Worm (Caenorhabditis elegans) whole organism, midembryonic: ENCODE results near the gene H11E01.2.
A peak's percentile ranks its signal among the peaks of the same experiment; 100 is the strongest.

Experiments used
- T22C8.4 ChIP-seq: fragments of 200-800 bp; sonication (Bioruptor generic); IDR thresholded peaks from 2 replicates; pipeline ENCODE4 v1.3.6; 2022; ENCODE audit warnings: missing genetic modification characterization, missing compliant biosample characterization
- cog-1 ChIP-seq: sonication (generic microtip); optimal IDR thresholded peaks from 2 replicates; lab custom pipeline; 2016; ENCODE audit warnings: missing genetic modification characterization, missing compliant biosample characterization
- flt-1 ChIP-seq: fragments of 200-800 bp; sonication (Bioruptor generic); IDR thresholded peaks from 2 replicates; pipeline ENCODE4 v1.3.6; 2022; ENCODE audit warnings: missing genetic modification characterization, missing compliant biosample characterization
- klf-2 ChIP-seq: fragments of 200-800 bp; sonication (Bioruptor generic); conservative IDR thresholded peaks from 2 replicates; pipeline ENCODE4 v1.3.6; 2022; ENCODE audit warnings: missing genetic modification reagents, missing genetic modification characterization, missing compliant biosample characterization
- med-1 ChIP-seq: sonication (generic microtip); optimal IDR thresholded peaks from 2 replicates; lab custom pipeline; 2017; ENCODE audit warnings: missing genetic modification characterization, mild to moderate bottlenecking, missing compliant biosample characterization, antibody characterized with exemption, missing genetic modification reagents; ENCODE audit not compliant: insufficient read depth
- ref-1 ChIP-seq: fragments of 200-800 bp; sonication (Bioruptor generic); conservative IDR thresholded peaks from 2 replicates; pipeline ENCODE4 v1.3.6; 2022; ENCODE audit warnings: missing genetic modification reagents, missing genetic modification characterization, missing compliant biosample characterization
- tab-1 ChIP-seq: fragments of 200-800 bp; sonication (Bioruptor generic); IDR thresholded peaks from 2 replicates; pipeline ENCODE4 v1.3.6; 2022; ENCODE audit warnings: missing genetic modification characterization, missing compliant biosample characterization
- ztf-23 ChIP-seq: fragments of 200-800 bp; sonication (Bioruptor generic); IDR thresholded peaks from 2 replicates; pipeline ENCODE4 v1.3.6; 2022; ENCODE audit warnings: missing genetic modification reagents, missing genetic modification characterization, missing compliant biosample characterization
- ztf-29 ChIP-seq: fragments of 200-800 bp; sonication (Bioruptor generic); IDR thresholded peaks from 2 replicates; pipeline ENCODE4 v1.3.6; 2022; ENCODE audit warnings: missing genetic modification reagents, missing genetic modification characterization, missing compliant biosample characterization

H11E01.2 gene

ce11 chrX:1599294-1599693, 21.6 kb upstream of the H11E01.2 start:
- TF ChIP-seq ztf-29 (GFP tag; lab: Robert Waterston, UW) (no peak), flt-1 (GFP tag; lab: Robert Waterston, UW) (no peak), klf-2 (no peak), T22C8.4 (GFP tag; lab: Robert Waterston, UW) (no peak)

ce11 chrX:1601563-1601962, 19.3 kb upstream of the H11E01.2 start:
- no peak for TF ChIP-seq med-1 (GFP tag; lab: Kevin White, UChicago)
- TF ChIP-seq flt-1 (GFP tag; lab: Robert Waterston, UW) = no peak
- no peak for TF ChIP-seq klf-2
- TF ChIP-seq ref-1 (GFP tag; lab: Robert Waterston, UW) = no peak
- TF ChIP-seq tab-1 = no peak
- TF ChIP-seq ztf-29 (GFP tag; lab: Robert Waterston, UW) = no peak
- no peak for TF ChIP-seq ztf-23 (GFP tag; lab: Robert Waterston, UW)
- TF ChIP-seq T22C8.4 (GFP tag; lab: Robert Waterston, UW) = no peak
- TF ChIP-seq cog-1 (tag; lab: Kevin White, UChicago) = no peak

ce11 chrX:1602548-1602947, 18.3 kb upstream of the H11E01.2 start:
- TF ChIP-seq klf-2 (no peak), ref-1 (GFP tag; lab: Robert Waterston, UW) (no peak), med-1 (GFP tag; lab: Kevin White, UChicago) (no peak), ztf-29 (GFP tag; lab: Robert Waterston, UW) (no peak), ztf-23 (GFP tag; lab: Robert Waterston, UW) (no peak), T22C8.4 (GFP tag; lab: Robert Waterston, UW) (no peak), flt-1 (GFP tag; lab: Robert Waterston, UW) (no peak), tab-1 (no peak), cog-1 (tag; lab: Kevin White, UChicago) (no peak)

ce11 chrX:1603027-1603426, 17.8 kb upstream of the H11E01.2 start:
- TF ChIP-seq cog-1 (tag; lab: Kevin White, UChicago) (no peak), med-1 (GFP tag; lab: Kevin White, UChicago) (no peak), T22C8.4 (GFP tag; lab: Robert Waterston, UW) (no peak), ref-1 (GFP tag; lab: Robert Waterston, UW) (no peak), klf-2 (no peak), ztf-29 (GFP tag; lab: Robert Waterston, UW) (no peak), flt-1 (GFP tag; lab: Robert Waterston, UW) (no peak), tab-1 (no peak), ztf-23 (GFP tag; lab: Robert Waterston, UW) (no peak)

ce11 chrX:1603709-1604108, 17.1 kb upstream of the H11E01.2 start:
- TF ChIP-seq ztf-29 (GFP tag; lab: Robert Waterston, UW) = no peak

- TF ChIP-seq med-1 (GFP tag; lab: Kevin White, UChicago) = no peak
- TF ChIP-seq flt-1 (GFP tag; lab: Robert Waterston, UW) = no peak
- no peak for TF ChIP-seq klf-2
- TF ChIP-seq ztf-23 (GFP tag; lab: Robert Waterston, UW) = no peak
- TF ChIP-seq tab-1 = no peak
Measured at ce11 chrX:1604606-1605005, 16.3 kb upstream of the H11E01.2 start, which contains the start of gene H11E01.3. H11E01.3 (plus strand) TSS chrX:1604906.

- TF ChIP-seq klf-2 = no peak
Measured at ce11 chrX:1612948-1613347, 7.9 kb upstream of the H11E01.2 start.

ce11 chrX:1613860-1614259, 7.0 kb upstream of the H11E01.2 start:
- TF ChIP-seq flt-1 (GFP tag; lab: Robert Waterston, UW) (no peak), cog-1 (tag; lab: Kevin White, UChicago) (no peak)

- TF ChIP-seq klf-2 (no peak), ref-1 (GFP tag; lab: Robert Waterston, UW) (no peak), tab-1 (no peak), ztf-23 (GFP tag; lab: Robert Waterston, UW) (no peak), flt-1 (GFP tag; lab: Robert Waterston, UW) (no peak), ztf-29 (GFP tag; lab: Robert Waterston, UW) (no peak), T22C8.4 (GFP tag; lab: Robert Waterston, UW) (no peak), med-1 (GFP tag; lab: Kevin White, UChicago) (no peak), cog-1 (tag; lab: Kevin White, UChicago) (no peak)
Measured at ce11 chrX:1623048-1623447, 2.2 kb downstream of the H11E01.2 start.

ce11 chrX:1627013-1627412, 6.2 kb downstream of the H11E01.2 start:
- no peak for TF ChIP-seq ref-1 (GFP tag; lab: Robert Waterston, UW)
- TF ChIP-seq klf-2 = peak; percentile 67
- peak; percentile 91 for TF ChIP-seq ztf-23 (GFP tag; lab: Robert Waterston, UW)
- peak; percentile 99 for TF ChIP-seq T22C8.4 (GFP tag; lab: Robert Waterston, UW)
- peak; percentile 92 for TF ChIP-seq cog-1 (tag; lab: Kevin White, UChicago)
- peak; percentile 26 for TF ChIP-seq med-1 (GFP tag; lab: Kevin White, UChicago)
- no peak for TF ChIP-seq tab-1
- TF ChIP-seq flt-1 (GFP tag; lab: Robert Waterston, UW) = peak; percentile 82
- no peak for TF ChIP-seq ztf-29 (GFP tag; lab: Robert Waterston, UW)

ce11 chrX:1627837-1628236, 7.0 kb downstream of the H11E01.2 start, which contains the start of gene fbxb-58:
fbxb-58 (plus strand) TSS chrX:1628137.
- TF ChIP-seq klf-2 (no peak), T22C8.4 (GFP tag; lab: Robert Waterston, UW) (no peak), cog-1 (tag; lab: Kevin White, UChicago) (no peak), ztf-29 (GFP tag; lab: Robert Waterston, UW) (no peak)
